Worm (Caenorhabditis elegans) whole organism, mixed stage, embryonic: ENCODE results near the gene pgl-2.

Experiments used
- M03D4.4 ChIP-seq: sonication (generic microtip); optimal IDR thresholded peaks from 2 replicates; lab custom pipeline; 2017; ENCODE audit warnings: mild to moderate bottlenecking, missing genetic modification characterization, missing compliant biosample characterization
- bed-3 ChIP-seq: fragments of 200-800 bp; sonication (Bioruptor generic); optimal IDR thresholded peaks from 3 replicates; lab custom pipeline; 2018; ENCODE audit warnings: mild to moderate bottlenecking, missing genetic modification characterization, moderate library complexity, missing compliant biosample characterization
- blmp-1 ChIP-seq: fragments of 150-350 bp; optimal IDR thresholded peaks from 2 replicates; lab custom pipeline; 2014; ENCODE audit warnings: missing biosample characterization, missing genetic modification characterization
- ceh-39 ChIP-seq: fragments of 150-350 bp; optimal IDR thresholded peaks from 2 replicates; lab custom pipeline; 2014; ENCODE audit warnings: missing biosample characterization, missing genetic modification characterization
- ceh-43 ChIP-seq: fragments of 200-800 bp; sonication (Bioruptor generic); optimal IDR thresholded peaks from 2 replicates; lab custom pipeline; 2018; ENCODE audit warnings: mild to moderate bottlenecking, missing genetic modification characterization, moderate library complexity, missing compliant biosample characterization
- ceh-83 ChIP-seq: fragments of 200-800 bp; sonication (Bioruptor generic); optimal IDR thresholded peaks from 2 replicates; lab custom pipeline; 2018; ENCODE audit warnings: mild to moderate bottlenecking, missing genetic modification characterization, missing compliant biosample characterization
- ces-1 ChIP-seq: fragments of 150-350 bp; optimal IDR thresholded peaks from 2 replicates; lab custom pipeline; 2014; ENCODE audit warnings: missing biosample characterization, missing genetic modification reagents, missing genetic modification characterization
- cnd-1 ChIP-seq: fragments of 200-800 bp; sonication (Bioruptor generic); optimal IDR thresholded peaks from 2 replicates; lab custom pipeline; 2018; ENCODE audit warnings: mild to moderate bottlenecking, missing genetic modification characterization, missing compliant biosample characterization
- drap-1 ChIP-seq: fragments of 200-800 bp; sonication (Bioruptor generic); optimal IDR thresholded peaks from 3 replicates; lab custom pipeline; 2018; ENCODE audit warnings: mild to moderate bottlenecking, missing genetic modification characterization, missing compliant biosample characterization
- elt-1 ChIP-seq: sonication (generic microtip); optimal IDR thresholded peaks from 2 replicates; lab custom pipeline; 2017; ENCODE audit warnings: missing genetic modification characterization, mild to moderate bottlenecking, missing compliant biosample characterization, antibody characterized with exemption, moderate library complexity, borderline replicate concordance; ENCODE audit not compliant: insufficient read depth
- elt-3 ChIP-seq: fragments of 150-350 bp; optimal IDR thresholded peaks from 2 replicates; lab custom pipeline; 2014; ENCODE audit warnings: missing biosample characterization, missing genetic modification characterization
- flh-1 ChIP-seq: fragments of 200-800 bp; sonication (Bioruptor generic); optimal IDR thresholded peaks from 2 replicates; lab custom pipeline; 2018; ENCODE audit warnings: mild to moderate bottlenecking, missing genetic modification characterization, moderate library complexity, missing compliant biosample characterization
- hlh-1 ChIP-seq: fragments of 150-350 bp; optimal IDR thresholded peaks from 2 replicates; lab custom pipeline; 2014; ENCODE audit warnings: missing biosample characterization, missing genetic modification reagents, missing genetic modification characterization
- lin-13 ChIP-seq: fragments of 150-350 bp; optimal IDR thresholded peaks from 2 replicates; lab custom pipeline; 2014; ENCODE audit warnings: missing biosample characterization, missing genetic modification characterization
- lsy-2 ChIP-seq: fragments of 150-350 bp; optimal IDR thresholded peaks from 2 replicates; lab custom pipeline; 2014; ENCODE audit warnings: missing biosample characterization, missing genetic modification characterization
- mep-1 ChIP-seq: fragments of 150-350 bp; optimal IDR thresholded peaks from 2 replicates; lab custom pipeline; 2017; ENCODE audit warnings: missing biosample characterization, missing genetic modification reagents, missing genetic modification characterization, inconsistent platforms
- mls-2 ChIP-seq: sonication (generic microtip); optimal IDR thresholded peaks from 2 replicates; lab custom pipeline; 2016; ENCODE audit warnings: mild to moderate bottlenecking, missing genetic modification characterization, moderate library complexity, missing compliant biosample characterization
- nhr-12 ChIP-seq: fragments of 150-350 bp; optimal IDR thresholded peaks from 2 replicates; lab custom pipeline; 2014; ENCODE audit warnings: missing biosample characterization, missing genetic modification characterization
- nhr-2 ChIP-seq: fragments of 150-350 bp; optimal IDR thresholded peaks from 2 replicates; lab custom pipeline; 2014; ENCODE audit warnings: missing biosample characterization, missing genetic modification characterization
- nhr-237 ChIP-seq: fragments of 150-350 bp; optimal IDR thresholded peaks from 2 replicates; lab custom pipeline; 2014; ENCODE audit warnings: missing biosample characterization, missing genetic modification characterization
- nhr-28 ChIP-seq: fragments of 150-350 bp; optimal IDR thresholded peaks from 2 replicates; lab custom pipeline; 2014; ENCODE audit warnings: missing biosample characterization, missing genetic modification characterization
- nhr-76 ChIP-seq: sonication (generic microtip); optimal IDR thresholded peaks from 2 replicates; lab custom pipeline; 2017; ENCODE audit warnings: missing biosample characterization, missing genetic modification characterization
- snpc-4 ChIP-seq: fragments of 150-350 bp; optimal IDR thresholded peaks from 2 replicates; lab custom pipeline; 2014; ENCODE audit warnings: missing biosample characterization, missing genetic modification characterization
- sptf-1 ChIP-seq: sonication (generic microtip); optimal IDR thresholded peaks from 2 replicates; lab custom pipeline; 2017; ENCODE audit warnings: mild to moderate bottlenecking, missing genetic modification characterization, moderate library complexity, missing compliant biosample characterization
- tbx-8 ChIP-seq: fragments of 200-800 bp; sonication (Bioruptor generic); optimal IDR thresholded peaks from 2 replicates; lab custom pipeline; 2018; ENCODE audit warnings: mild to moderate bottlenecking, missing genetic modification characterization, moderate library complexity, missing compliant biosample characterization
- unc-120 ChIP-seq: sonication (generic microtip); optimal IDR thresholded peaks from 2 replicates; lab custom pipeline; 2017; ENCODE audit warnings: missing genetic modification characterization, missing compliant biosample characterization; ENCODE audit not compliant: poor library complexity, severe bottlenecking
- unc-62 ChIP-seq: fragments of 150-350 bp; optimal IDR thresholded peaks from 2 replicates; lab custom pipeline; 2014; ENCODE audit warnings: missing biosample characterization, missing genetic modification reagents, missing genetic modification characterization
- zip-8 ChIP-seq: fragments of 150-350 bp; optimal IDR thresholded peaks from 2 replicates; lab custom pipeline; 2014; ENCODE audit warnings: missing biosample characterization, missing genetic modification characterization
- ztf-11 ChIP-seq: fragments of 150-350 bp; optimal IDR thresholded peaks from 2 replicates; lab custom pipeline; 2014; ENCODE audit warnings: missing biosample characterization, missing genetic modification characterization

pgl-2 gene

DNA sequence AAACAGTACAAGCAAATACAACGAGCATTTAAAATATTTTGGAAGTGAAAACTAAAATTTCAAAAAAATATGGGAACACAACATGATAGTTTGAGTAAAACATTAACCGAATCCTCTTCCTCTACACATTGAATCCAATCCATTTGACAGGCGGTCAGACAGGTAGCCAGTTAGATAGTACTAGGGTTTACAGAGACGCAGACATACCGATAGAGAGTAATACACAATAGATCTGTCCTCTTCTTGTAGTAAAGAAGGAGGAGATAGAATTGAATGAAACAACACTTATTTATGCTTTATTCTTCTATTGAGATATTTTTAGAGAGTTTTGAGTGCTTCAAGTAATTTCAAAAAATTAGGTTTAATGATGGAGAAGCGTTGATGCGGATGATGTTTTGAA is 6.5 kb downstream of the pgl-2 start:
- TF ChIP-seq unc-62 (GFP tag; lab: Kevin White, UChicago) (peak; percentile 63), hlh-1 (tag; lab: Kevin White, UChicago) (peak; percentile 4), nhr-237 (tag; lab: Kevin White, UChicago) (no peak)

DNA sequence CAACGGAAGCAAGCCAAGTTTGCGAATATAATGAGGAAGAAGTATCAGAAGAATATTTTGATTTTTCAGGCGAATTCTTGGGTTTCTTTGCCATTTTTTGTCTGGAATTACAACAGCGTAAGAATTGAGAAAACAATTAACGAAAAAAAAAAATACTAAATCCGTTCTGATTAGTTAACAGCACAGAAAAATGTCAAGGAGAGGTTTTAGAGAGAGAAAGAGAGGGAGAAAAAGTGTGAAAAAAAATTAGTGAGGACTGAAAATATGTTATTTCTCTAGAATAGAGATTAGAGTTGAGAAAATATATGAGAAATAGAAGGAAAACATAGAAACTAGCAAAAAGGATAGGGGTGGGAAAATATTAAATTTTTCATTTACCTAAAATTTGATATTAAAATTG is 7.9 kb downstream of the pgl-2 start, which contains the start of gene dpy-19:
Gene dpy-19, minus strand, starts transcription at position 101 of the 400 bp plus-strand sequence.
- TF ChIP-seq zip-8 (no peak), nhr-12 (tag; lab: Kevin White, UChicago) (no peak), ztf-11 (tag; lab: Kevin White, UChicago) (no peak), nhr-2 (tag; lab: Kevin White, UChicago) (no peak), nhr-76 (no peak), ces-1 (GFP tag; lab: Kevin White, UChicago) (no peak), cnd-1 (tag; lab: Kevin White, UChicago) (no peak), ceh-39 (no peak), bed-3 (GFP tag; lab: Kevin White, UChicago) (no peak), mep-1 (tag; lab: Kevin White, UChicago) (no peak), lin-13 (tag; lab: Kevin White, UChicago) (no peak), blmp-1 (tag; lab: Kevin White, UChicago) (no peak), unc-120 (tag; lab: Kevin White, UChicago) (no peak), nhr-237 (tag; lab: Kevin White, UChicago) (no peak), snpc-4 (no peak), flh-1 (no peak), tbx-8 (no peak), ceh-43 (no peak), ceh-83 (GFP tag; lab: Kevin White, UChicago) (no peak)
- TF ChIP-seq, all 35 proteins: peak for 0

DNA sequence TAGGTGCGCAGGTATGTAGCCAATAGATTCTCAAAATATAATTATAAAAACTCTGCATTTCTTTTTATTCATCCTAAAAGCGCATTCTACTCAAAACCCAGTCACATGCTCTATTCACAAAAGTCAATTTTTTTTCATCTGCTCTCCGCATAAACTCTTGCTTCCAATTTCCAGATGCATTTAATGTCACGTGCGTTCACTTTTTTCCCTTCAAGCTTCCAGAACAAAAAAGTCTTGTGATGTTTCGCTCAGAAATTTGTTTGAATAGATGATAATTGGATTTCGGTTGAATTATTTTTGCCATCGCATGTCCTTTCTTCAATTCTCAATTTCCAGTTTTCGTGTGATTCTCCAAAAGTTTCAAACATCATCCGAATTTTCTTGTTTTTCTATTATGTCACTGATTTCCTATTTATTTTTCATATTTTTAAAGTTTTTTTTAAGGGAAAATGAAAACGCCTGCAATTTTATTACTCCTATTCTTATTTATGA is 10.3 kb downstream of the pgl-2 start, which contains the start of gene F22B7.1:
Gene F22B7.1, plus strand, starts transcription at position 442 of the 492 bp plus-strand sequence.
- TF ChIP-seq zip-8 (no peak), M03D4.4 (tag; lab: Kevin White, UChicago) (no peak)

DNA sequence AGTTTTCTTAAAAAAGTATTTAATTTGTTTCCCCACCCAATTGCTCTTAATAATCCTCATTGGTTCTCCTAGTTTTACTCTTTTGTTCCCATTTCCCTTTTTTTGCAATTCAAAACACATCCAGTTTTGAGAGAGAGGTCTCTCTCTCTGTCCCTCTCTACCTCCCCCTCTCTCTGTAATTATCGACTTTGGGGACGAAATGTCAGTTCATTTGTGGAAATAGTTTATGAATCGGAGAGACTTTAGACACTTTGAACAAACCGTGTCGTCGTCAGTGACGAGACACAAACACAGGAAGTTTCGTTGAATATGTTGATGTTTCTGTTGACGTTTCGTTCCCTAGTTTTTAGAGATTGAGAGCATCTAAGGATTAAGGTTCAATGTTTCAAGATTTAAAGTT is 12.1 kb downstream of the pgl-2 start:
- TF ChIP-seq elt-1 (tag; lab: Kevin White, UChicago), result no peak
- no peak for TF ChIP-seq drap-1 (GFP tag; lab: Kevin White, UChicago)
- no peak for TF ChIP-seq lsy-2
- TF ChIP-seq nhr-28, result no peak
- no peak for TF ChIP-seq zip-8
- no peak for TF ChIP-seq unc-120 (tag; lab: Kevin White, UChicago)
- no peak for TF ChIP-seq nhr-12 (tag; lab: Kevin White, UChicago)
- TF ChIP-seq hlh-1 (tag; lab: Kevin White, UChicago), result no peak
- no peak for TF ChIP-seq flh-1
- no peak for TF ChIP-seq blmp-1 (tag; lab: Kevin White, UChicago)
- no peak for TF ChIP-seq ceh-43
- no peak for TF ChIP-seq mls-2 (tag; lab: Kevin White, UChicago)
- no peak for TF ChIP-seq nhr-237 (tag; lab: Kevin White, UChicago)
- no peak for TF ChIP-seq tbx-8
- no peak for TF ChIP-seq nhr-2 (tag; lab: Kevin White, UChicago)
- no peak for TF ChIP-seq sptf-1

DNA sequence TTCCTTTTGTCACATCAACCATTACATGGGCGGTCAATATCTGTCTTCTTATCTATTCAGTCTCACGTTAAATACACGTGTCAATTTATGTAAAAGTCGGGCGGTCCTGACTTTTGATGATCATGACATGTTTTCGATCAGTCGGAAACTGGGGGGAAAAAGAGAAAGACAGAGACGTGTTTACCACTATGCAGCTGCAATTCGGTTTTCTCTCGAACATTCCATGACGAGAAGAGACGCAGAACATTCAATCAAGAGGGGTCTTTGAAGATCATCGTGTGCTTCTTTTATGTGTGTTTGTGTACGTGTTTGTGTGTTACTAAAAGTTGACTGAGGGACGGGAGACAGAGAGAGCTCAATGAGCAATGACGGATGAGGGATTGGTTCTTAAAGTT is 16.9 kb downstream of the pgl-2 start:
- TF ChIP-seq elt-3, result peak; percentile 21
- TF ChIP-seq unc-62 (GFP tag; lab: Kevin White, UChicago), result peak; percentile 97
- no peak for TF ChIP-seq ztf-11 (tag; lab: Kevin White, UChicago)
- peak; percentile 46 for TF ChIP-seq mep-1 (tag; lab: Kevin White, UChicago)
- TF ChIP-seq hlh-1 (tag; lab: Kevin White, UChicago), result peak; percentile 38
- no peak for TF ChIP-seq tbx-8
- no peak for TF ChIP-seq nhr-12 (tag; lab: Kevin White, UChicago)
- peak; percentile 48 for TF ChIP-seq ces-1 (GFP tag; lab: Kevin White, UChicago)
- TF ChIP-seq unc-120 (tag; lab: Kevin White, UChicago), result peak; percentile 59
- no peak for TF ChIP-seq M03D4.4 (tag; lab: Kevin White, UChicago)
- peak; percentile 43 for TF ChIP-seq nhr-237 (tag; lab: Kevin White, UChicago)
